Fruit fly (Drosophila melanogaster) ovary, adult (tissue): ENCODE results near the gene CG34447.
A peak's percentile ranks its signal among the peaks of the same experiment; 100 is the strongest.

Experiments used
- CG17801 ChIP-seq: fragments of 200-800 bp; optimal IDR thresholded peaks from 2 replicates; lab custom pipeline; 2019; ENCODE audit warnings: missing biosample characterization, mild to moderate bottlenecking, missing genetic modification characterization, moderate library complexity; ENCODE audit not compliant: partially characterized antibody

CG34447 gene

DNA sequence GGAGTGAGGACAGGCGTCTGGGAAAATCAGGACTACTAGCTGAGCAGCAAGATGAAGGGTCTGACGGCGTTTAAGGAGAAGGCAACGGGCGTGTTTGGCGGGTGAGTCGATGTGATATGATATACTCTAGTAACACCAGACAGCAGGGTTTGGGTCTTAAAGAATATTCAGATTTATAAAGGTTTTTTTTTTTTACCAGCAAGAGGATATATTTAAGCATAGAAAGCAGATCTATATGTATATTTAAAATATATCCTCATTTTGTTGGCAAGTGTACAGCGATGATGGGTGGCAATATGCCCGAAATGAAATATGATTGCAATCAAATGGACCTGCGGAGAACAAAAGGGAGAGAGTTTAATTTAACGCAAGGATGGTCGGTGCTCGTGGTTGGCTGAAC lies 17.6 kb downstream of the CG34447 start:
- no peak for TF ChIP-seq CG17801

- TF ChIP-seq CG17801, result no peak
Measured at dm6 chr2L:2399897-2400296, 19.9 kb downstream of the CG34447 start, which contains the start of gene VGlut. Gene VGlut, plus strand, starts transcription at chr2L:2400295.

dm6 chr2L:2398459-2398858 lies 21.4 kb downstream of the CG34447 start:
- no peak for TF ChIP-seq CG17801

dm6 chr2L:2397080-2397479 lies 22.7 kb downstream of the CG34447 start:
- TF ChIP-seq CG17801, result no peak

- no peak for TF ChIP-seq CG17801
Measured at dm6 chr2L:2394872-2395271, 24.9 kb downstream of the CG34447 start.

dm6 chr2L:2391321-2391720 lies 28.5 kb downstream of the CG34447 start, which contains the start of gene CG46448:
Gene CG46448, plus strand, starts transcription at chr2L:2391660.
- no peak for TF ChIP-seq CG17801

DNA sequence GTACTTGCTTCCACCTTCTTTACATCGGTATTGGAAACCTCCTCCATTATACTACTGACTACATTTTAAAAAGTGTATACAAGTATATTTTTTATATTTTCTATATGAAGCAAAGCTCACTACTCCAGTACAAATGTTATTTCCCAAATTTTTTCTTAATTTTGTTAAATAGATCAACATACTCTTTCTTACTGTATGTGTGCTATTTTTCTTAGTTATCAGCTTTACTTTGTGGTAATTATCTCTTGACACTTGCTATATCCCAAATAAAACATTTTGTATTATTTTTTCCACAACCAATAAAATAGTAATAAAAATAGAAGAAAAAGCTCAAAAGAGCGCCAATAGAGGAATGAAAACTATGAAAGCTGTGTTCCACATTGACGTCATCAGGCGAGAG lies 29.2 kb downstream of the CG34447 start, which contains the start of gene CG43750:
Gene CG43750 (minus strand): TSS at position 101 of the 400 bp plus-strand sequence.
- no peak for TF ChIP-seq CG17801

- TF ChIP-seq CG17801, result no peak
Measured at dm6 chr2L:2385692-2386091, 34.1 kb downstream of the CG34447 start, which contains the start of gene CG3557. Gene CG3557, minus strand, starts transcription at chr2L:2385792.

- no peak for TF ChIP-seq CG17801
Measured at dm6 chr2L:2382971-2383370, 36.8 kb downstream of the CG34447 start, which contains the start of gene PIG-Wa. Gene PIG-Wa, plus strand, starts transcription at chr2L:2383202.

- TF ChIP-seq CG17801, result peak; percentile 86
Measured at dm6 chr2L:2380805-2381204, 39.0 kb downstream of the CG34447 start, which contains the start of gene Eogt. Gene Eogt, plus strand, starts transcription at chr2L:2381097.

DNA sequence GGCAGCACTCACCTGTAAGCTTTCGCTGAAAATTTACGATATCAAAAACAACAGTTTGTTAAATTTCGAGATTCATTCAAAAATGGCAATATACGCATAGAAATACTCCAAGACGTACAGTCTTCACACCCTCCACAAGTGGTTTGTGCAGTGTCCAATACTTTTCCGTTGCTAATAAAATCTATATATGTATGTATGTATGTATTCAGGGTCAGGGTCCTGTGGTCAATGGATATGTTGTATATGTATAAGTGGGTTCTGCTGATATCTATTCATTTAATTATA lies 43.5 kb downstream of the CG34447 start:
- no peak for TF ChIP-seq CG17801

DNA sequence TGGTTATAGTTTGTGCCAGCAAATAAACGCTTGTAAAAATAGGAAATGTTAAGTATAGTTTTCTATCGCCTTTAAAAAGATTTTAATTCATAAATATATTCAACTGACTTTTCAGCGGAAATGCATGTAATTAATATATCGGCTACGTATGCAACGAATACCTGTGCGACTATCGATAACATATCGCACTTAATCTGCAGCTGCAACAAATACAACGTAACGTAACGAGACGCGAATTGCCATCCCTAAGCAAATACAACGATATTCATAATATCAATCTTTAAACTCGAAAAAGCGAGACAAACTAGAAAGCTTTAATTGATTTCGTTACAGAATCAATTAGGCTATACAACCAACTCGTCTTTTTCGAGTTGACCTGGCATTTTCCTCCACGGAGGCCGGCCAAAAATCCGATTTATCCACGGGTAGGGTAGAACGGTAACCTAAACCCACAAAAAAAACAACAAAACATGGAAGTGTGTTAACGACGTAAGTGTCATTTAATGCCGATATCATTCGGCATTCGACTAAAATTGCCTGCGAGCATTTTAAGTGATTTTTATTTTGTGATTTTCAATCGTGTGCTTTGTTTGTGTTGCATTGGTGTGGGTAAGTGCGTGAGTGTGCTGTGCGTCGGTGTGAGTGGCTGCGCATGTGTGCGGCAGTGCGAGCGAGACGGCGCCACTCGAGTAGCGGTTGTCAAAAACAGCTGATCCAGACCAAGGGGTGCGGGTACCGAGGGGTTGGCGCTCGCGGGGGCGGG lies 44.0 kb downstream of the CG34447 start, which contains the start of gene Atxn7:
Gene Atxn7 (plus strand): TSS at position 187 of the 763 bp plus-strand sequence.
- peak; percentile 78 for TF ChIP-seq CG17801

- TF ChIP-seq CG17801, result peak; percentile 76
Measured at dm6 chr2L:2373818-2374746, 45.7 kb downstream of the CG34447 start, which contains the start of the genes CG3609 and CG15390. Gene CG3609, minus strand, starts transcription at chr2L:2374627. Gene CG15390, plus strand, starts transcription at chr2L:2374713.

DNA sequence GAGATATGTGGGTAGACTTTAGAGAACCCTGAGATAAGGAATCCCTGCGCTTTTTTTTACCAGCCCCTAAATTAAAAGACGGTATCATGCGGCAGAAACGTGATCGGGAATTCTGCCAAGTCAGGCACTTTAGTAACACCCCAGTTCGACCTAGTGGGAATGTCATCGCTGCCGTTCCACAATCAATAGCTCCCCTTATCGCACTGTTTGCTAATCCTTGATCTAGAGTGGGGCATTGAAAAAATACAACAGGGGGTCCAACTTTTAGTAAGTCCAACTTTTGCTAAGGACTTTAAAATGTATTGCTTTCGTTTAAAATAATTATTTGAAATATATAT lies 47.7 kb downstream of the CG34447 start:
- no peak for TF ChIP-seq CG17801

dm6 chr2L:2371406-2372111 lies 48.3 kb downstream of the CG34447 start, which contains the start of gene CG3597:
Gene CG3597, minus strand, starts transcription at chr2L:2371524.
- no peak for TF ChIP-seq CG17801

DNA sequence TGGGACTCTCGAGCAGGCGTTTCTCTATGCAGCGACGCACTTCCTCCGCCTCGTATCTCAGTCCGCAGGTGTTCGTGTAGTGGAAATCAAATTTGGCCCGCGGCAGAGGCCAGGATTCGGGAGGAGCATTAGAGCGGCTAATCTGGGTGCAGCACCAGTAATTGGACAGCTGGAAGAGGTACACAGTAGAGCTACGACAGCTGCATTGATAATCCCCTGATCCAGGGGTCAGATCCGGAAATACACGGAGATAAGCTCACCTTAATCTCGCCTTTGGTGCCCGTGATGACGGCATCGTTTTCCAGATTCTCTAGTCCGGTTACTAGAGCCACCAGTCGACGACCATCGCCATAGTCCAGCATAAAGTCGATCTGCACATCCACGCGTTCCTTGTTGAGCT lies 49.5 kb downstream of the CG34447 start:
- no peak for TF ChIP-seq CG17801
